Fruit fly (Drosophila melanogaster) whole organism, adult: ENCODE data around the gene Ect3.

ENCODE experiments used
- CG1620 ChIP-seq: fragments of 200-800 bp; sonication (Bioruptor generic); optimal IDR thresholded peaks from 2 replicates; lab custom pipeline; 2016; ENCODE audit warnings: missing biosample characterization, missing genetic modification characterization
- CG33017 ChIP-seq: fragments of 200-800 bp; sonication (Bioruptor generic); optimal IDR thresholded peaks from 2 replicates; lab custom pipeline; 2018; ENCODE audit warnings: missing biosample characterization, mild to moderate bottlenecking, missing genetic modification characterization, moderate library complexity
- bab1 ChIP-seq: fragments of 200-800 bp; sonication (Bioruptor generic); optimal IDR thresholded peaks from 3 replicates; lab custom pipeline; 2019; ENCODE audit warnings: missing biosample characterization, mild to moderate bottlenecking, missing genetic modification characterization, moderate library complexity

- TF ChIP-seq CG33017 (tag; lab: Kevin White, UChicago) (no peak), bab1 (no peak), CG1620 (GFP tag; lab: Kevin White, UChicago) (no peak)
These were observed 21.9 kb downstream of the Ect3 start for dm6 chr3R:12020987-12021386.
